Fruit fly (Drosophila melanogaster): ENCODE measurements around the gene CG14115.

Gene CG14115

DNA sequence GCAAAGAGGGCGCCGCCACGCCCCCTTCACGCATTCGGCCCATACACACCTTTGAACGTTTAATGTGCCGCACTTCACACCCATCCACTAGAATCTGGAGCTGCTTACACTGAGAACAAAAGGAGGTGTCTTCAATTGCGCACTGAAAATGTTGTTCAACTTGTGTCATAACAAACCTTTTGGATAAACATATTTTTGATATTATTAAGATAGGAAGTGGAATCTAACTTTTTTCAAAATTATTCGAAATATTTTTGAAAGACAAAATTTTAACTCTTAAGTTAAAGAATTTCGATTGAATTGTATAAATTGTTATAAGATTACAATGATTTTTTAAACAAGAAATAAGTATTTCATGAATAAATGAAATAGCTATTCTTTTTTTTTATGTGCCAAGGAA is 7.1 kb upstream of the CG14115 start (continued):
- TF ChIP-seq zf30C (GFP tag; optimal IDR thresholded peaks at IDR 0.05) (peak; percentile 72), Med (GFP tag) (peak; percentile 45), gem (tag; optimal IDR thresholded peaks at IDR 0.05) (peak; percentile 72), MESR4 (GFP tag; optimal IDR thresholded peaks at IDR 0.05) (no peak), Poxn (GFP tag; IDR thresholded peaks at IDR 0.05) (no peak), Six4 (GFP tag; optimal IDR thresholded peaks at IDR 0.05) (peak; percentile 3), Lhr (GFP tag; optimal IDR thresholded peaks at IDR 0.05) (peak; percentile 19), CG10979 (tag; optimal IDR thresholded peaks at IDR 0.05) (peak; percentile 71), CG31441 (GFP tag; IDR thresholded peaks at IDR 0.05) (peak; percentile 35; the same call in 1 of the 2 replicates), CG4617 (GFP tag; optimal IDR thresholded peaks at IDR 0.05; ENCODE audit: borderline replicate concordance) (no peak), pzg (GFP tag; optimal IDR thresholded peaks at IDR 0.05) (no peak), CG8290 (GFP tag; optimal IDR thresholded peaks at IDR 0.05) (peak; percentile 24), CG8290 (tag; optimal IDR thresholded peaks at IDR 0.05) (no peak), Ssrp (tag; optimal IDR thresholded peaks at IDR 0.05) (peak; percentile 41), CG9215 (GFP tag; IDR thresholded peaks at IDR 0.05) (no peak), Chrac-16 (GFP tag; optimal IDR thresholded peaks at IDR 0.05) (peak; percentile 26), Ada2b (GFP tag; IDR thresholded peaks at IDR 0.05) (no peak), repo (GFP tag; optimal IDR thresholded peaks at IDR 0.05) (no peak), Camta (GFP tag; optimal IDR thresholded peaks at IDR 0.05) (no peak), bcd (GFP tag; optimal IDR thresholded peaks at IDR 0.05) (peak; percentile 3), CG12391 (tag; optimal IDR thresholded peaks at IDR 0.05) (peak; percentile 70), CG12104 (GFP tag; optimal IDR thresholded peaks at IDR 0.05) (no peak), CoRest (tag; optimal IDR thresholded peaks at IDR 0.05) (peak; percentile 26), Atf3 (GFP tag; optimal IDR thresholded peaks at IDR 0.05) (peak; percentile 13), CG13775 (GFP tag; optimal IDR thresholded peaks at IDR 0.05) (peak; percentile 46), Hsf (GFP tag; optimal IDR thresholded peaks at IDR 0.05) (peak; percentile 1), slbo (GFP tag; IDR thresholded peaks at IDR 0.05) (no peak), Spps (tag; optimal IDR thresholded peaks at IDR 0.05) (peak; percentile 19), CG6689 (GFP tag; IDR thresholded peaks at IDR 0.05) (no peak), CG17361 (GFP tag; IDR thresholded peaks at IDR 0.05) (peak; percentile 35; the same call in 1 of the 3 replicates), pnt (GFP tag; optimal IDR thresholded peaks at IDR 0.05) (peak; percentile 11), bsh (GFP tag; optimal IDR thresholded peaks at IDR 0.05) (peak in 1 of 2 experiments; percentile 60), CG15479 (GFP tag; optimal IDR thresholded peaks at IDR 0.05) (peak; percentile 5), CG30403 (GFP tag; optimal IDR thresholded peaks at IDR 0.05) (peak; percentile 41), Dip2 (GFP tag; IDR thresholded peaks at IDR 0.05) (no peak), D (optimal IDR thresholded peaks at IDR 0.05) (no peak), D (GFP tag; optimal IDR thresholded peaks at IDR 0.05) (peak; percentile 10), Pdp1 (GFP tag; optimal IDR thresholded peaks at IDR 0.05) (peak in 1 of 2 experiments; percentile 13), sna (GFP tag; IDR thresholded peaks at IDR 0.05; ENCODE audit: partially characterized antibody) (no peak), dan (GFP tag; IDR thresholded peaks at IDR 0.05) (no peak), prd (optimal IDR thresholded peaks at IDR 0.05) (no peak), prd (GFP tag; IDR thresholded peaks at IDR 0.05) (peak; percentile 38; the same call in 1 of the 3 replicates), CG9437 (GFP tag; optimal IDR thresholded peaks at IDR 0.05) (no peak), gfzf (GFP tag; optimal IDR thresholded peaks at IDR 0.05) (no peak), zfh1 (GFP tag; IDR thresholded peaks at IDR 0.05) (0 out of 3 replicates have a peak, but pooled peaks have one; percentile 31), CG4404 (GFP tag; IDR thresholded peaks at IDR 0.05) (peak; percentile 50), phol (tag; optimal IDR thresholded peaks at IDR 0.05) (peak; percentile 63), CG17328 (GFP tag; IDR thresholded peaks at IDR 0.05) (peak; percentile 47; the same call in 1 of the 2 replicates), CG18262 (tag; optimal IDR thresholded peaks at IDR 0.05) (peak; percentile 72), CG10267 (tag; optimal IDR thresholded peaks at IDR 0.05) (peak; percentile 60), Hr51 (GFP tag; optimal IDR thresholded peaks at IDR 0.05) (peak in 1 of 2 experiments; percentile 7)
